Worm (Caenorhabditis elegans): ENCODE results near the gene W08F4.10.

DNA sequence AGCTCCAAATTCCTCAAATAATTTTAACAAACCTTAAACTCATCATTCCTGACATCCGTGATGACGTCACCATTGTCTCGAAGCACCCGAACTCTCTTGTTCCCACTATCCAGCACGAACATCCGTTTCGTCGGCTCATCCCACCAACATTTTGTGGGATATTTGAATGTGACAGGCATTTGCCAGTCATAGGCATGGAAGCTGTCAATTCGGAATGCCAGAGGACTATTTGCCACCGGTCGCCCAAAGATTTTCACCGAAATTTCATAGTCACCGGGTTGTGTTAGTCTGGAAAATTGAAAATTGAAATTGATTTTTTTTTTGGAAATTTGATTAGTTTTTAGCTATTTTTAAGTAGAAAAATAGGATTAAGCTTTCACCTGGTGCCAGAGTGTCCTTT, 5.7 kb upstream of the W08F4.10 start:
- no peak for TF ChIP-seq nhr-28 (tag; optimal IDR thresholded peaks at IDR 0.05)
- no peak for TF ChIP-seq unc-62 (GFP tag; optimal IDR thresholded peaks at IDR 0.05)
- TF ChIP-seq fkh-10 (GFP tag; optimal IDR thresholded peaks at IDR 0.05): no peak
- TF ChIP-seq nhr-77 (tag; optimal IDR thresholded peaks at IDR 0.05): no peak
